Fruit fly (Drosophila melanogaster): ENCODE results near the gene CG31251.

- TF ChIP-seq CG10348 (GFP tag; IDR thresholded peaks at IDR 0.05), result no peak
- no peak for TF ChIP-seq CG13204 (GFP tag; optimal IDR thresholded peaks at IDR 0.05)
- TF ChIP-seq gl (tag; optimal IDR thresholded peaks at IDR 0.05), result no peak
- no peak for TF ChIP-seq Pif1A (GFP tag; optimal IDR thresholded peaks at IDR 0.05)
- no peak for TF ChIP-seq Snoo (tag; optimal IDR thresholded peaks at IDR 0.05)
- no peak for TF ChIP-seq CG34367 (tag; optimal IDR thresholded peaks at IDR 0.05)
Observed at dm6 chr3R:17670202-17670856, 14.4 kb downstream of the CG31251 start.
